Fruit fly (Drosophila melanogaster) whole organism, embryonic: ENCODE measurements around the gene CG12290.

Experiments used
- B-H2 ChIP-seq: fragments of 200-800 bp; sonication (Bioruptor generic); optimal IDR thresholded peaks from 2 replicates; lab custom pipeline; 2018; ENCODE audit warnings: missing biosample characterization, mild to moderate bottlenecking, missing genetic modification characterization
- Bdp1 ChIP-seq: fragments of 200-800 bp; sonication (Bioruptor generic); optimal IDR thresholded peaks from 3 replicates; lab custom pipeline; 2016; ENCODE audit warnings: missing biosample characterization, missing genetic modification characterization
- CG11504 ChIP-seq: fragments of 200-800 bp; sonication (Bioruptor generic); optimal IDR thresholded peaks from 3 replicates; lab custom pipeline; 2019; ENCODE audit warnings: missing biosample characterization, mild to moderate bottlenecking, missing genetic modification characterization, moderate library complexity
- CG12769 ChIP-seq: fragments of 200-800 bp; sonication (Bioruptor generic); optimal IDR thresholded peaks from 2 replicates; lab custom pipeline; 2019; ENCODE audit warnings: missing biosample characterization, mild to moderate bottlenecking, missing genetic modification characterization, moderate library complexity
- CG13123 ChIP-seq: fragments of 200-800 bp; sonication (Bioruptor generic); optimal IDR thresholded peaks from 2 replicates; lab custom pipeline; 2016; ENCODE audit warnings: missing biosample characterization, missing genetic modification characterization
- CG13287 ChIP-seq: fragments of 200-800 bp; sonication (Bioruptor generic); IDR thresholded peaks from 2 replicates; pipeline ENCODE4 v1.3.6; 2022; ENCODE audit warnings: missing biosample characterization, missing genetic modification characterization; ENCODE audit not compliant: partially characterized antibody
- CG13894 ChIP-seq: fragments of 200-800 bp; sonication (Bioruptor generic); optimal IDR thresholded peaks from 3 replicates; lab custom pipeline; 2018; ENCODE audit warnings: missing biosample characterization, mild to moderate bottlenecking, missing genetic modification characterization, moderate library complexity
- CG15011 ChIP-seq: fragments of 200-800 bp; sonication (Bioruptor generic); optimal IDR thresholded peaks from 3 replicates; lab custom pipeline; 2018; ENCODE audit warnings: missing biosample characterization, mild to moderate bottlenecking, missing genetic modification characterization
- CG15601 ChIP-seq: fragments of 200-800 bp; sonication (Bioruptor generic); optimal IDR thresholded peaks from 3 replicates; lab custom pipeline; 2019; ENCODE audit warnings: missing biosample characterization, mild to moderate bottlenecking, missing genetic modification characterization, moderate library complexity
- CG18599 ChIP-seq: fragments of 200-800 bp; sonication (Bioruptor generic); optimal IDR thresholded peaks from 3 replicates; lab custom pipeline; 2017; ENCODE audit warnings: missing biosample characterization, missing genetic modification characterization, mild to moderate bottlenecking, moderate library complexity, missing genetic modification reagents
- CG2120 ChIP-seq: fragments of 200-800 bp; sonication (Bioruptor generic); optimal IDR thresholded peaks from 3 replicates; lab custom pipeline; 2016; ENCODE audit warnings: missing biosample characterization, missing genetic modification characterization
- CG30403 ChIP-seq: fragments of 200-800 bp; sonication (Bioruptor generic); optimal IDR thresholded peaks from 3 replicates; lab custom pipeline; 2016; ENCODE audit warnings: missing biosample characterization, missing genetic modification characterization
- CG3281 ChIP-seq: fragments of 200-800 bp; sonication (Bioruptor generic); optimal IDR thresholded peaks from 3 replicates; lab custom pipeline; 2017; ENCODE audit warnings: missing biosample characterization, mild to moderate bottlenecking, missing genetic modification characterization
- CG6765 ChIP-seq: fragments of 200-800 bp; sonication (Bioruptor generic); optimal IDR thresholded peaks from 3 replicates; lab custom pipeline; 2017; ENCODE audit warnings: missing biosample characterization, mild to moderate bottlenecking, missing genetic modification characterization
- CG9876 ChIP-seq: fragments of 200-800 bp; sonication (Bioruptor generic); optimal IDR thresholded peaks from 2 replicates; lab custom pipeline; 2016; ENCODE audit warnings: missing biosample characterization, missing genetic modification characterization
- Camta ChIP-seq: fragments of 200-800 bp; sonication (Bioruptor generic); optimal IDR thresholded peaks from 2 replicates; lab custom pipeline; 2016; ENCODE audit warnings: missing biosample characterization, missing genetic modification characterization
- Dfd ChIP-seq, 2 experiments: fragments of >200 bp; optimal IDR thresholded peaks; 2 replicates each; lab custom pipeline; 2017; ENCODE audit warnings: missing biosample characterization in 2 of 2, missing genetic modification characterization in 2 of 2
- Fer1 ChIP-seq: fragments of 200-800 bp; sonication (Bioruptor generic); optimal IDR thresholded peaks from 2 replicates; lab custom pipeline; 2017; ENCODE audit warnings: missing biosample characterization, mild to moderate bottlenecking, missing genetic modification characterization
- GATAe ChIP-seq: fragments of 200-800 bp; sonication (Bioruptor generic); conservative IDR thresholded peaks from 2 replicates; pipeline ENCODE4 v1.3.6; 2022; ENCODE audit warnings: missing biosample characterization, missing genetic modification characterization
- HLH54F ChIP-seq: fragments of 200-800 bp; sonication (Bioruptor generic); optimal IDR thresholded peaks from 3 replicates; lab custom pipeline; 2016; ENCODE audit warnings: missing biosample characterization, missing genetic modification characterization
- Hr78 ChIP-seq, 2 experiments: fragments of 200-800 bp in 1 of 2; fragments of >200 bp in 1 of 2; sonication (Bioruptor generic) in 1 of 2; optimal IDR thresholded peaks; 2 replicates each; lab custom pipeline; 2017 to 2019; ENCODE audit warnings: missing biosample characterization in 2 of 2, missing genetic modification characterization in 2 of 2, mild to moderate bottlenecking in 1 of 2, moderate library complexity in 1 of 2
- Mad ChIP-seq: fragments of 200-800 bp; sonication (Bioruptor generic); optimal IDR thresholded peaks from 2 replicates; lab custom pipeline; 2016; ENCODE audit warnings: missing biosample characterization, missing genetic modification characterization
- Med ChIP-seq: fragments of 200-800 bp; sonication (Bioruptor generic); peaks from one replicate; lab custom pipeline; 2016; ENCODE audit warnings: missing biosample characterization, missing genetic modification characterization, mild to moderate bottlenecking, inconsistent platforms, moderate library complexity
- Meics ChIP-seq: fragments of 200-800 bp; sonication (Bioruptor generic); optimal IDR thresholded peaks from 2 replicates; lab custom pipeline; 2017; ENCODE audit warnings: missing biosample characterization, mild to moderate bottlenecking, missing genetic modification characterization
- Nf-YC ChIP-seq: fragments of 200-800 bp; optimal IDR thresholded peaks from 3 replicates; lab custom pipeline; 2019; ENCODE audit warnings: missing biosample characterization, mild to moderate bottlenecking, missing genetic modification characterization, moderate library complexity
- PHDP ChIP-seq: fragments of 200-800 bp; sonication (Bioruptor generic); optimal IDR thresholded peaks from 3 replicates; lab custom pipeline; 2018; ENCODE audit warnings: missing biosample characterization, mild to moderate bottlenecking, missing genetic modification characterization, moderate library complexity
- abd-A ChIP-seq: fragments of 200-800 bp; sonication (Bioruptor generic); optimal IDR thresholded peaks from 3 replicates; lab custom pipeline; 2019; ENCODE audit warnings: missing biosample characterization, mild to moderate bottlenecking, missing genetic modification characterization, moderate library complexity
- ara ChIP-seq: fragments of 200-800 bp; sonication (Bioruptor generic); IDR thresholded peaks from 2 replicates; pipeline ENCODE4 v1.3.6; 2022; ENCODE audit warnings: missing biosample characterization, missing genetic modification characterization
- bab2 ChIP-seq: fragments of 200-800 bp; sonication (Bioruptor generic); optimal IDR thresholded peaks from 2 replicates; lab custom pipeline; 2016; ENCODE audit warnings: missing biosample characterization, missing genetic modification characterization
- cas ChIP-seq: fragments of 200-800 bp; sonication (Bioruptor generic); IDR thresholded peaks from 2 replicates; pipeline ENCODE4 v1.3.6; 2022; ENCODE audit warnings: missing biosample characterization, missing genetic modification characterization
- caup ChIP-seq: fragments of 200-800 bp; sonication (Bioruptor generic); optimal IDR thresholded peaks from 3 replicates; lab custom pipeline; 2017; ENCODE audit warnings: missing biosample characterization, mild to moderate bottlenecking, missing genetic modification characterization, moderate library complexity; ENCODE audit not compliant: severe bottlenecking
- crp ChIP-seq, 2 experiments: fragments of 200-800 bp; sonication (Bioruptor generic); optimal IDR thresholded peaks; 2 replicates in 1 of 2; 3 replicates in 1 of 2; lab custom pipeline; 2017; ENCODE audit warnings: missing biosample characterization in 2 of 2, missing genetic modification characterization in 2 of 2, mild to moderate bottlenecking in 1 of 2, moderate library complexity in 1 of 2
- cwo ChIP-seq: fragments of 200-800 bp; sonication (Bioruptor generic); optimal IDR thresholded peaks from 3 replicates; lab custom pipeline; 2017; ENCODE audit warnings: missing biosample characterization, missing genetic modification characterization, mild to moderate bottlenecking, moderate library complexity, missing genetic modification reagents
- ewg ChIP-seq: fragments of 200-800 bp; sonication (Bioruptor generic); optimal IDR thresholded peaks from 3 replicates; lab custom pipeline; 2017; ENCODE audit warnings: mild to moderate bottlenecking, missing biosample characterization, missing genetic modification reagents, missing genetic modification characterization
- fd64A ChIP-seq: fragments of 200-800 bp; sonication (Bioruptor generic); optimal IDR thresholded peaks from 3 replicates; lab custom pipeline; 2018; ENCODE audit warnings: missing biosample characterization, mild to moderate bottlenecking, missing genetic modification characterization
- gt ChIP-seq: fragments of 200-800 bp; sonication (Bioruptor generic); IDR thresholded peaks from 2 replicates; pipeline ENCODE4 v1.3.6; 2022; ENCODE audit warnings: missing biosample characterization, missing genetic modification characterization
- hbn ChIP-seq: fragments of 200-800 bp; sonication (Bioruptor generic); IDR thresholded peaks from 2 replicates; pipeline ENCODE4 v1.3.6; 2022; ENCODE audit warnings: missing biosample characterization, missing genetic modification characterization; ENCODE audit not compliant: partially characterized antibody
- lab ChIP-seq: fragments of 200-800 bp; sonication (Bioruptor generic); optimal IDR thresholded peaks from 3 replicates; lab custom pipeline; 2017; ENCODE audit warnings: missing biosample characterization, missing genetic modification characterization, mild to moderate bottlenecking, moderate library complexity, missing genetic modification reagents
- lmd ChIP-seq: fragments of 200-800 bp; sonication (Bioruptor generic); IDR thresholded peaks from 2 replicates; pipeline ENCODE4 v1.3.6; 2022; ENCODE audit warnings: missing biosample characterization, missing genetic modification characterization
- nmo ChIP-seq: fragments of 200-800 bp; sonication (Bioruptor generic); optimal IDR thresholded peaks from 2 replicates; lab custom pipeline; 2018; ENCODE audit warnings: missing biosample characterization, mild to moderate bottlenecking, missing genetic modification characterization, moderate library complexity
- odd ChIP-seq: fragments of 200-800 bp; sonication (Bioruptor generic); optimal IDR thresholded peaks from 2 replicates; lab custom pipeline; 2017; ENCODE audit warnings: missing biosample characterization, mild to moderate bottlenecking, missing genetic modification characterization
- pho ChIP-seq: fragments of 200-800 bp; sonication (Bioruptor generic); optimal IDR thresholded peaks from 2 replicates; lab custom pipeline; 2016; ENCODE audit warnings: missing biosample characterization, missing genetic modification characterization
- ranshi ChIP-seq: fragments of 200-800 bp; sonication (Bioruptor generic); IDR thresholded peaks from 2 replicates; pipeline ENCODE4 v1.3.6; 2022; ENCODE audit warnings: missing biosample characterization, missing genetic modification characterization
- slbo ChIP-seq: fragments of 200-800 bp; sonication (Bioruptor generic); IDR thresholded peaks from 2 replicates; pipeline ENCODE4 v1.3.6; 2022; ENCODE audit warnings: missing biosample characterization, missing genetic modification characterization
- sna ChIP-seq: fragments of 200-800 bp; sonication (Bioruptor generic); IDR thresholded peaks from 2 replicates; pipeline ENCODE4 v1.3.6; 2022; ENCODE audit warnings: missing biosample characterization, missing genetic modification characterization; ENCODE audit not compliant: partially characterized antibody
- so ChIP-seq: fragments of 200-800 bp; sonication (Bioruptor generic); IDR thresholded peaks from 3 replicates; pipeline ENCODE4 v1.3.6; 2022; ENCODE audit warnings: missing biosample characterization, missing genetic modification characterization
- sob ChIP-seq: fragments of 200-800 bp; sonication (Bioruptor generic); IDR thresholded peaks from 2 replicates; pipeline ENCODE4 v1.3.6; 2022; ENCODE audit warnings: missing biosample characterization, missing genetic modification characterization
- toy ChIP-seq: fragments of 200-800 bp; sonication (Bioruptor generic); IDR thresholded peaks from 2 replicates; pipeline ENCODE4 v1.3.6; 2022; ENCODE audit warnings: missing biosample characterization, missing genetic modification characterization
- vfl ChIP-seq: fragments of 200-800 bp; sonication (Bioruptor generic); optimal IDR thresholded peaks from 2 replicates; lab custom pipeline; 2016; ENCODE audit warnings: missing biosample characterization, missing genetic modification characterization
- wdn ChIP-seq: fragments of 200-800 bp; sonication (Bioruptor generic); IDR thresholded peaks from 2 replicates; pipeline ENCODE4 v1.3.6; 2022; ENCODE audit warnings: missing biosample characterization, missing genetic modification characterization

Gene CG12290

dm6 chr3R:26181991-26182390, 48.1 kb upstream of the CG12290 start (continued):
- TF ChIP-seq CG11504: peak; percentile 37
- no peak for TF ChIP-seq nmo (GFP tag; lab: Kevin White, UChicago)
- TF ChIP-seq Mad (GFP tag; lab: Kevin White, UChicago): no peak
- TF ChIP-seq Nf-YC (tag; lab: Kevin White, UChicago): no peak
- TF ChIP-seq vfl (GFP tag; lab: Kevin White, UChicago): no peak
- TF ChIP-seq CG13894 (tag; lab: Kevin White, UChicago): peak; percentile 42
- peak; percentile 55 for TF ChIP-seq CG2120 (GFP tag; lab: Kevin White, UChicago)
- no peak for TF ChIP-seq CG13123 (GFP tag; lab: Kevin White, UChicago)
- TF ChIP-seq Dfd (GFP tag; optimal IDR thresholded peaks at IDR 0.05; lab: Kevin White, UChicago): no peak
- no peak for TF ChIP-seq Hr78 (GFP tag; optimal IDR thresholded peaks at IDR 0.05; lab: Kevin White, UChicago)
- TF ChIP-seq CG15601: no peak
- peak; percentile 38; the same call in 1 of the 2 replicates for TF ChIP-seq lmd (GFP tag; lab: Robert Waterston, UW)
- peak; percentile 17 for TF ChIP-seq Meics (GFP tag; lab: Kevin White, UChicago)
- TF ChIP-seq ranshi (GFP tag; lab: Robert Waterston, UW): 0 out of 2 replicates have a peak, but pooled peaks have one; percentile 20
- no peak for TF ChIP-seq sna
- TF ChIP-seq CG15011 (GFP tag; lab: Kevin White, UChicago): no peak
- TF ChIP-seq ewg (GFP tag; lab: Kevin White, UChicago): no peak
- TF ChIP-seq lab: peak; percentile 67
- no peak for TF ChIP-seq CG9876
- peak; percentile 36 for TF ChIP-seq cwo
- TF ChIP-seq sob (GFP tag; lab: Robert Waterston, UW): peak; percentile 20; the same call in 1 of the 2 replicates
- TF ChIP-seq Fer1 (GFP tag; lab: Kevin White, UChicago): peak; percentile 45
- no peak for TF ChIP-seq so (GFP tag; lab: Robert Waterston, UW)
- peak; percentile 79 for TF ChIP-seq Med (GFP tag; lab: Kevin White, UChicago)
- peak; percentile 77 for TF ChIP-seq CG18599
- TF ChIP-seq bab2 (GFP tag; lab: Kevin White, UChicago): peak; percentile 12
- no peak for TF ChIP-seq GATAe (GFP tag; lab: Robert Waterston, UW)
- TF ChIP-seq caup: peak; percentile 1
- TF ChIP-seq slbo: peak; percentile 15; the same call in 1 of the 2 replicates
- TF ChIP-seq Camta: no peak
- TF ChIP-seq CG12769: peak; percentile 29
- TF ChIP-seq CG30403 (GFP tag; lab: Kevin White, UChicago): no peak
- no peak for TF ChIP-seq gt (GFP tag; lab: Robert Waterston, UW)
- TF ChIP-seq B-H2 (GFP tag; lab: Kevin White, UChicago): no peak
- no peak for TF ChIP-seq Bdp1 (GFP tag; lab: Kevin White, UChicago)
- peak; percentile 17 for TF ChIP-seq CG3281 (GFP tag; lab: Kevin White, UChicago)
- no peak for TF ChIP-seq fd64A
- TF ChIP-seq CG6765: peak; percentile 28
- TF ChIP-seq pho: no peak
- TF ChIP-seq ara: 0 out of 2 replicates have a peak, but pooled peaks have one; percentile 21
- no peak for TF ChIP-seq hbn (GFP tag; lab: Robert Waterston, UW)
- TF ChIP-seq CG13287 (GFP tag; lab: Robert Waterston, UW): no peak
- no peak for TF ChIP-seq toy (GFP tag; lab: Robert Waterston, UW)
- no peak for TF ChIP-seq cas (GFP tag; lab: Robert Waterston, UW)
- TF ChIP-seq wdn (GFP tag; lab: Robert Waterston, UW): no peak
- TF ChIP-seq abd-A: peak; percentile 48
- TF ChIP-seq odd: no peak
- TF ChIP-seq crp (GFP tag; optimal IDR thresholded peaks at IDR 0.05; lab: Kevin White, UChicago): no peak
- no peak for TF ChIP-seq PHDP (tag; lab: Kevin White, UChicago)
- no peak for TF ChIP-seq HLH54F (GFP tag; lab: Kevin White, UChicago)
